Worm (Caenorhabditis elegans): ENCODE data around the gene D2007.1.

Gene D2007.1

DNA sequence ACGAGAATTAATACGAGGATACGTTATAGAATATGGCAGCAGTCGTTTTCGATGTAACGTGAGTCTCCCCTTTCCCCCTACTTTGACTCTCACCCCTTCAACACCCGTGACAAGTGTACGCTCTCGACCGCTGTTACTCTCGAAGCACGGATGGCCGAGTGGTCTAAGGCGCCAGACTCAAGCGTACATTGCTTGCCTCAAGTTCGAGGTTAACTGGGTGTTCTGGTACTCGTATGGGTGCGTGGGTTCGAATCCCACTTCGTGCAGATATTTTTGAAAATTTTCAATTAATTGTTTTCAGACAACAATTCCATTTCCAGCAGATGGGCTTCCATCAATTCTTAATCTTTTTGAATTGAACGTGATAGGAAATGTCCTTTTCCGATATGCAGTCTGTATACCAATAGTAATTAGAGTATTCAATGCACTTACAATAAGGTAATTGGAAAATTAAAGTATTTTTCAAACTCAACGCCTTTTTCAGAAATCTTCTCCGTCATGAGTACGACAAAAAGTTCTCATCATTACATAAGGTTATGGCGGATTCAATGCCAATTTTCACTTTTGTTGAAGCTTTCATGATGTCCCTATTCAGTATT, 45.7 kb upstream of the D2007.1 start (continued):
- TF ChIP-seq hlh-6 (tag; optimal IDR thresholded peaks at IDR 0.05) (peak; percentile 88), zip-5 (tag; optimal IDR thresholded peaks at IDR 0.05) (peak; percentile 58), sox-4 (tag; optimal IDR thresholded peaks at IDR 0.05) (peak; percentile 57), eyg-1 (tag; optimal IDR thresholded peaks at IDR 0.05) (peak; percentile 71), npax-4 (tag; optimal IDR thresholded peaks at IDR 0.05) (peak; percentile 29), pag-3 (tag; optimal IDR thresholded peaks at IDR 0.05; ENCODE audit: borderline replicate concordance) (no peak), ama-1 (optimal IDR thresholded peaks at IDR 0.05) (no peak), K09A11.1 (tag; optimal IDR thresholded peaks at IDR 0.05; ENCODE audit: insufficient read depth) (peak; percentile 43), unc-55 (GFP tag; optimal IDR thresholded peaks at IDR 0.05) (no peak), hlh-8 (tag; optimal IDR thresholded peaks at IDR 0.05) (peak; percentile 60), pat-9 (tag; optimal IDR thresholded peaks at IDR 0.05) (peak; percentile 69), dve-1 (tag; optimal IDR thresholded peaks at IDR 0.05) (peak; percentile 41), sdc-2 (tag; optimal IDR thresholded peaks at IDR 0.05) (peak; percentile 71), ceh-34 (tag; optimal IDR thresholded peaks at IDR 0.05) (peak; percentile 83), ceh-48 (tag; optimal IDR thresholded peaks at IDR 0.05) (peak; percentile 67), elt-2 (tag; optimal IDR thresholded peaks at IDR 0.05) (peak; percentile 70), C38D4.7 (GFP tag; optimal IDR thresholded peaks at IDR 0.05) (peak; percentile 72), odd-2 (tag; optimal IDR thresholded peaks at IDR 0.05) (peak; percentile 54), nhr-232 (tag; optimal IDR thresholded peaks at IDR 0.05) (peak; percentile 78), K02D7.2 (tag; optimal IDR thresholded peaks at IDR 0.05) (peak; percentile 28), ceh-24 (tag; optimal IDR thresholded peaks at IDR 0.05) (peak; percentile 17), lim-6 (tag; optimal IDR thresholded peaks at IDR 0.05) (no peak), ahr-1 (tag; optimal IDR thresholded peaks at IDR 0.05) (peak; percentile 44), T23F11.4 (GFP tag; optimal IDR thresholded peaks at IDR 0.05) (peak; percentile 60), nfya-1 (tag; optimal IDR thresholded peaks at IDR 0.05) (peak; percentile 62), syd-9 (tag; optimal IDR thresholded peaks at IDR 0.05) (peak; percentile 78), dmd-4 (tag; optimal IDR thresholded peaks at IDR 0.05; ENCODE audit: borderline replicate concordance) (peak; percentile 23), ceh-31 (tag; optimal IDR thresholded peaks at IDR 0.05) (peak; percentile 52), ceh-19 (GFP tag; optimal IDR thresholded peaks at IDR 0.05) (peak; percentile 78), F13H6.1 (tag; optimal IDR thresholded peaks at IDR 0.05) (no peak), ceh-30 (tag; optimal IDR thresholded peaks at IDR 0.05) (no peak), che-1 (tag; optimal IDR thresholded peaks at IDR 0.05) (peak; percentile 72), rnt-1 (tag; optimal IDR thresholded peaks at IDR 0.05) (peak; percentile 63), lin-11 (tag; optimal IDR thresholded peaks at IDR 0.05) (peak; percentile 54), ceh-6 (GFP tag; optimal IDR thresholded peaks at IDR 0.05) (peak; percentile 81), unc-42 (tag; optimal IDR thresholded peaks at IDR 0.05) (peak; percentile 53), unc-86 (tag; optimal IDR thresholded peaks at IDR 0.05) (peak; percentile 33), ceh-22 (tag; optimal IDR thresholded peaks at IDR 0.05) (no peak), elt-4 (tag; optimal IDR thresholded peaks at IDR 0.05) (no peak), ceh-18 (tag; optimal IDR thresholded peaks at IDR 0.05) (peak; percentile 57), hlh-13 (GFP tag; optimal IDR thresholded peaks at IDR 0.05) (peak; percentile 18), fkh-6 (tag; optimal IDR thresholded peaks at IDR 0.05) (peak; percentile 78), gmeb-2 (tag; optimal IDR thresholded peaks at IDR 0.05) (peak; percentile 76), nhr-11 (tag; optimal IDR thresholded peaks at IDR 0.05) (no peak), pros-1 (tag; optimal IDR thresholded peaks at IDR 0.05) (no peak), unc-3 (GFP tag; conservative IDR thresholded peaks at IDR 0.05) (no peak; the same call in 1 of the 2 replicates), unc-3 (tag; optimal IDR thresholded peaks at IDR 0.05) (peak; percentile 59)

All from whole organism, late embryonic.